Worm (Caenorhabditis elegans): ENCODE measurements around the gene psf-1.
A peak's percentile ranks its signal among the peaks of the same experiment; 100 is the strongest.

DNA sequence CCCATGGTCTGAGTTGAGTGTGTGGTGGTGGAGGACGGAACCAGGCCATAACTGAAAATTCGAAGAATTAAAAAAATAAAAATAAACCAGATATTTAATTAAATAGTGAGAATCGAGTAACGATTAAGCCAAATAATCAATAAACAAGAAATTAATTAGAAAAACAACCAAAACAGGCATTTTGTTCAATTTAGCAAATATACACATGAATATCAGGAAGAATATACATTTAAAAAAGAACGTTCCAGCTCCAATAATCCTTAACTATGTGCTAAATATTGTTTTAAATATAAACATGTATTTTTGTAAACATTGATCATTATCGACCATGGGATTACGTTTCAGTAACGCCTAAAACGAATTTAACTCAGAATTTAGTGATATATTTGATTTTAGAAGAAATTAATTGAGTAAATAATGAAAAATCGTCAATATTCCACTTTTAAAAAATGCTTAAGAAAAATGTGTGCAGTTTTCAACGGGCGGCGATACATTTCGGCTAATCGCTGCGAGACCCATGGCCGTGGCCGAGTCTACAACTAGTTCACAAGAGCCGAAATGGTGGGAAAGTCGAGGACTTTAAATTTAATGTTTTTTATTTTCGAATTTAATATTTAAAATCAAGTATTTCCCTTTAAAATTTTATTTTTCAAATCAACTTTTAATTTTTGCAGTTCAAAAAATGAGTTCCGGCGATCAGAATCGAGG, at the start of gene psf-1, which contains the start of gene R53.4:
- TF ChIP-seq ctbp-1 (GFP tag; IDR thresholded peaks at IDR 0.05) (no peak), unc-39 (tag; optimal IDR thresholded peaks at IDR 0.05) (no peak), aly-2 (tag; optimal IDR thresholded peaks at IDR 0.05) (no peak), fkh-10 (GFP tag; optimal IDR thresholded peaks at IDR 0.05) (peak; percentile 2), nhr-48 (tag; optimal IDR thresholded peaks at IDR 0.05) (no peak), hmg-1.1 (GFP tag; IDR thresholded peaks at IDR 0.05) (peak; percentile 61), nhr-6 (tag; optimal IDR thresholded peaks at IDR 0.05) (peak; percentile 42), lin-1 (GFP tag; IDR thresholded peaks at IDR 0.05) (no peak), ceh-82 (tag; optimal IDR thresholded peaks at IDR 0.05) (no peak), nhr-28 (tag; optimal IDR thresholded peaks at IDR 0.05) (peak; percentile 40)

Data from whole organism, L4 larva.